Fruit fly (Drosophila melanogaster) whole organism, embryonic: ENCODE measurements around the gene sing.
A peak's percentile ranks its signal among the peaks of the same experiment; 100 is the strongest.

ENCODE experiments used
- CG11247 ChIP-seq: fragments of 200-800 bp; sonication (Bioruptor generic); IDR thresholded peaks from 2 replicates; pipeline ENCODE4 v1.3.6; 2022; ENCODE audit warnings: missing biosample characterization, missing genetic modification characterization
- CG1233 ChIP-seq: fragments of 200-800 bp; sonication (Bioruptor generic); optimal IDR thresholded peaks from 4 replicates; lab custom pipeline; 2018; ENCODE audit warnings: missing biosample characterization, mild to moderate bottlenecking, missing genetic modification characterization
- CG14441 ChIP-seq: fragments of 200-800 bp; sonication (Bioruptor generic); IDR thresholded peaks from 2 replicates; pipeline ENCODE4 v1.3.6; 2022; ENCODE audit warnings: missing biosample characterization, missing genetic modification characterization
- CG14667 ChIP-seq: fragments of 200-800 bp; sonication (Bioruptor generic); IDR thresholded peaks from 2 replicates; pipeline ENCODE4 v1.3.6; 2022; ENCODE audit warnings: missing biosample characterization, missing genetic modification characterization
- CG15073 ChIP-seq: fragments of 200-800 bp; sonication (Bioruptor generic); optimal IDR thresholded peaks from 2 replicates; lab custom pipeline; 2016; ENCODE audit warnings: missing biosample characterization, missing genetic modification characterization
- CG1603 ChIP-seq: fragments of 200-800 bp; sonication (Bioruptor generic); optimal IDR thresholded peaks from 2 replicates; lab custom pipeline; 2019; ENCODE audit warnings: missing biosample characterization, mild to moderate bottlenecking, missing genetic modification characterization, moderate library complexity
- CG17328 ChIP-seq: fragments of 200-800 bp; sonication (Bioruptor generic); IDR thresholded peaks from 2 replicates; pipeline ENCODE4 v1.3.6; 2022; ENCODE audit warnings: missing biosample characterization, missing genetic modification characterization
- CG18476 ChIP-seq: fragments of 200-800 bp; sonication (Bioruptor generic); optimal IDR thresholded peaks from 2 replicates; lab custom pipeline; 2016; ENCODE audit warnings: missing biosample characterization, mild to moderate bottlenecking, missing genetic modification characterization
- CG18764 ChIP-seq: fragments of 200-800 bp; sonication (Bioruptor generic); optimal IDR thresholded peaks from 3 replicates; lab custom pipeline; 2016; ENCODE audit warnings: missing biosample characterization, missing genetic modification characterization
- CG2116 ChIP-seq: fragments of 200-800 bp; sonication (Bioruptor generic); optimal IDR thresholded peaks from 3 replicates; lab custom pipeline; 2018; ENCODE audit warnings: missing biosample characterization, mild to moderate bottlenecking, missing genetic modification characterization
- CG4730 ChIP-seq: fragments of 200-800 bp; sonication (Bioruptor generic); IDR thresholded peaks from 2 replicates; pipeline ENCODE4 v1.3.6; 2022; ENCODE audit warnings: missing biosample characterization, missing genetic modification characterization
- CG4820 ChIP-seq: fragments of 200-800 bp; sonication (Bioruptor generic); optimal IDR thresholded peaks from 3 replicates; lab custom pipeline; 2016; ENCODE audit warnings: missing biosample characterization, missing genetic modification characterization
- CG5245 ChIP-seq: fragments of 200-800 bp; sonication (Bioruptor generic); optimal IDR thresholded peaks from 3 replicates; lab custom pipeline; 2016; ENCODE audit warnings: missing biosample characterization, missing genetic modification characterization
- CG5953 ChIP-seq: fragments of 200-800 bp; sonication (Bioruptor generic); IDR thresholded peaks from 2 replicates; pipeline ENCODE4 v1.3.6; 2022; ENCODE audit warnings: missing biosample characterization, missing genetic modification characterization
- CG6254 ChIP-seq: fragments of 200-800 bp; sonication (Bioruptor generic); optimal IDR thresholded peaks from 3 replicates; lab custom pipeline; 2017; ENCODE audit warnings: mild to moderate bottlenecking, missing biosample characterization, missing genetic modification reagents, missing genetic modification characterization
- CG8765 ChIP-seq: fragments of 200-800 bp; sonication (Bioruptor generic); IDR thresholded peaks from 2 replicates; pipeline ENCODE4 v1.3.6; 2022; ENCODE audit warnings: missing biosample characterization, missing genetic modification characterization
- CG8944 ChIP-seq: fragments of 200-800 bp; sonication (Bioruptor generic); optimal IDR thresholded peaks from 3 replicates; lab custom pipeline; 2016; ENCODE audit warnings: missing biosample characterization, missing genetic modification characterization
- CG9437 ChIP-seq: fragments of 200-800 bp; sonication (Bioruptor generic); optimal IDR thresholded peaks from 2 replicates; lab custom pipeline; 2018; ENCODE audit warnings: missing biosample characterization, mild to moderate bottlenecking, missing genetic modification characterization
- CHES-1-like ChIP-seq: fragments of 200-800 bp; sonication (Bioruptor generic); optimal IDR thresholded peaks from 2 replicates; lab custom pipeline; 2016; ENCODE audit warnings: missing biosample characterization, missing genetic modification characterization
- ERR ChIP-seq: fragments of 200-800 bp; sonication (Bioruptor generic); optimal IDR thresholded peaks from 2 replicates; lab custom pipeline; 2016; ENCODE audit warnings: missing biosample characterization, missing genetic modification characterization
- Elba2 ChIP-seq: fragments of 200-800 bp; sonication (Bioruptor generic); optimal IDR thresholded peaks from 3 replicates; lab custom pipeline; 2016; ENCODE audit warnings: missing biosample characterization, missing genetic modification characterization
- Fer1 ChIP-seq: fragments of 200-800 bp; sonication (Bioruptor generic); optimal IDR thresholded peaks from 2 replicates; lab custom pipeline; 2017; ENCODE audit warnings: missing biosample characterization, mild to moderate bottlenecking, missing genetic modification characterization
- HLHmδ ChIP-seq: fragments of 200-800 bp; sonication (Bioruptor generic); optimal IDR thresholded peaks from 2 replicates; lab custom pipeline; 2018; ENCODE audit warnings: missing biosample characterization, mild to moderate bottlenecking, missing genetic modification characterization, moderate library complexity
- Hr3 ChIP-seq: fragments of 200-800 bp; sonication (Bioruptor generic); optimal IDR thresholded peaks from 3 replicates; lab custom pipeline; 2016; ENCODE audit warnings: missing biosample characterization, missing genetic modification characterization
- Jarid2 ChIP-seq: fragments of 200-800 bp; sonication (Bioruptor generic); optimal IDR thresholded peaks from 3 replicates; lab custom pipeline; 2017; ENCODE audit warnings: mild to moderate bottlenecking, missing biosample characterization, missing genetic modification reagents, missing genetic modification characterization
- Rx ChIP-seq: fragments of 200-800 bp; sonication (Bioruptor generic); IDR thresholded peaks from 2 replicates; pipeline ENCODE4 v1.3.6; 2022; ENCODE audit warnings: missing biosample characterization, missing genetic modification characterization
- Six4 ChIP-seq: fragments of 200-800 bp; sonication (Bioruptor generic); optimal IDR thresholded peaks from 2 replicates; lab custom pipeline; 2016; ENCODE audit warnings: missing biosample characterization, missing genetic modification characterization
- TFAM ChIP-seq: fragments of 200-800 bp; sonication (Bioruptor generic); optimal IDR thresholded peaks from 2 replicates; lab custom pipeline; 2017; ENCODE audit warnings: missing biosample characterization, missing genetic modification characterization, inconsistent platforms
- Xrp1 ChIP-seq: fragments of 200-800 bp; sonication (Bioruptor generic); IDR thresholded peaks from 2 replicates; pipeline ENCODE4 v1.3.6; 2022; ENCODE audit warnings: missing biosample characterization, missing genetic modification characterization
- bigmax ChIP-seq: fragments of 200-800 bp; sonication (Bioruptor generic); optimal IDR thresholded peaks from 2 replicates; lab custom pipeline; 2018; ENCODE audit warnings: missing biosample characterization, mild to moderate bottlenecking, missing genetic modification characterization
- bsh ChIP-seq, 2 experiments: fragments of 200-800 bp; sonication (Bioruptor generic); optimal IDR thresholded peaks; 2 replicates each; lab custom pipeline; 2017 to 2018; ENCODE audit warnings: mild to moderate bottlenecking in 2 of 2, missing biosample characterization in 2 of 2, missing genetic modification characterization in 2 of 2, moderate library complexity in 1 of 2
- da ChIP-seq: fragments of 200-800 bp; sonication (Bioruptor generic); optimal IDR thresholded peaks from 2 replicates; lab custom pipeline; 2016; ENCODE audit warnings: missing biosample characterization, missing genetic modification characterization
- dmrt11E ChIP-seq: fragments of 200-800 bp; sonication (Bioruptor generic); optimal IDR thresholded peaks from 3 replicates; lab custom pipeline; 2018; ENCODE audit warnings: missing biosample characterization, mild to moderate bottlenecking, missing genetic modification characterization, moderate library complexity
- dysf ChIP-seq: fragments of 200-800 bp; sonication (Bioruptor generic); IDR thresholded peaks from 3 replicates; pipeline ENCODE4 v1.3.6; 2022; ENCODE audit warnings: missing biosample characterization, missing genetic modification characterization
- eve ChIP-seq, 2 experiments: fragments of >200 bp; optimal IDR thresholded peaks; 2 replicates each; lab custom pipeline; 2017; ENCODE audit warnings: missing biosample characterization in 2 of 2, missing genetic modification characterization in 2 of 2
- fd64A ChIP-seq: fragments of 200-800 bp; sonication (Bioruptor generic); optimal IDR thresholded peaks from 3 replicates; lab custom pipeline; 2018; ENCODE audit warnings: missing biosample characterization, mild to moderate bottlenecking, missing genetic modification characterization
- ftz-f1 ChIP-seq: fragments of 200-800 bp; sonication (Bioruptor generic); optimal IDR thresholded peaks from 2 replicates; lab custom pipeline; 2016; ENCODE audit warnings: missing biosample characterization, missing genetic modification characterization
- gcm ChIP-seq: fragments of 200-800 bp; sonication (Bioruptor generic); optimal IDR thresholded peaks from 2 replicates; lab custom pipeline; 2019; ENCODE audit warnings: missing biosample characterization, mild to moderate bottlenecking, missing genetic modification characterization, moderate library complexity
- h ChIP-seq: fragments of >200 bp; optimal IDR thresholded peaks from 2 replicates; lab custom pipeline; 2017
- ham ChIP-seq: fragments of 200-800 bp; sonication (Bioruptor generic); IDR thresholded peaks from 2 replicates; pipeline ENCODE4 v1.3.6; 2022; ENCODE audit warnings: missing biosample characterization, missing genetic modification characterization
- jigr1 ChIP-seq: fragments of 200-800 bp; sonication (Bioruptor generic); IDR thresholded peaks from 3 replicates; pipeline ENCODE4 v1.3.6; 2022; ENCODE audit warnings: missing biosample characterization, missing genetic modification characterization
- lab ChIP-seq: fragments of 200-800 bp; sonication (Bioruptor generic); optimal IDR thresholded peaks from 3 replicates; lab custom pipeline; 2017; ENCODE audit warnings: missing biosample characterization, missing genetic modification characterization, mild to moderate bottlenecking, moderate library complexity, missing genetic modification reagents
- nau ChIP-seq: fragments of 200-800 bp; sonication (Bioruptor generic); optimal IDR thresholded peaks from 3 replicates; lab custom pipeline; 2017; ENCODE audit warnings: missing biosample characterization, mild to moderate bottlenecking, missing genetic modification characterization, missing genetic modification reagents
- nerfin-2 ChIP-seq: fragments of 200-800 bp; sonication (Bioruptor generic); IDR thresholded peaks from 2 replicates; pipeline ENCODE4 v1.3.6; 2022; ENCODE audit warnings: missing biosample characterization, missing genetic modification characterization; ENCODE audit not compliant: partially characterized antibody
- row ChIP-seq: fragments of 200-800 bp; sonication (Bioruptor generic); IDR thresholded peaks from 3 replicates; pipeline ENCODE4 v1.3.6; 2022; ENCODE audit warnings: missing biosample characterization, missing genetic modification characterization
- scrt ChIP-seq: fragments of 200-800 bp; sonication (Bioruptor generic); optimal IDR thresholded peaks from 2 replicates; lab custom pipeline; 2018; ENCODE audit warnings: missing biosample characterization, mild to moderate bottlenecking, missing genetic modification characterization, moderate library complexity
- sd ChIP-seq: fragments of 200-800 bp; sonication (Bioruptor generic); optimal IDR thresholded peaks from 3 replicates; lab custom pipeline; 2018; ENCODE audit warnings: missing biosample characterization, mild to moderate bottlenecking, missing genetic modification characterization, moderate library complexity
- sisA ChIP-seq: fragments of 200-800 bp; sonication (Bioruptor generic); IDR thresholded peaks from 2 replicates; pipeline ENCODE4 v1.3.6; 2022; ENCODE audit warnings: missing biosample characterization, missing genetic modification characterization
- wek ChIP-seq: fragments of 200-800 bp; sonication (Bioruptor generic); optimal IDR thresholded peaks from 3 replicates; lab custom pipeline; 2018; ENCODE audit warnings: missing biosample characterization, mild to moderate bottlenecking, missing genetic modification characterization, moderate library complexity
- z ChIP-seq: fragments of 200-800 bp; sonication (Bioruptor generic); IDR thresholded peaks from 3 replicates; pipeline ENCODE4 v1.3.6; 2022; ENCODE audit warnings: missing biosample characterization, missing genetic modification characterization

sing gene

dm6 chrX:16640260-16641100 lies 38.6 kb upstream of the sing start, which contains the start of the genes SNRPG and mthl1 (continued):
- TF ChIP-seq CG9437 (GFP tag; lab: Kevin White, UChicago), result peak; percentile 56
- TF ChIP-seq fd64A (GFP tag; lab: Kevin White, UChicago), result peak; percentile 51
- peak; percentile 44 for TF ChIP-seq CG15073 (GFP tag; lab: Kevin White, UChicago)
- TF ChIP-seq Jarid2 (GFP tag; lab: Kevin White, UChicago), result peak; percentile 95
- no peak for TF ChIP-seq wek (GFP tag; lab: Kevin White, UChicago)
- peak; percentile 90 for TF ChIP-seq CG8765 (GFP tag; lab: Robert Waterston, UW)
- TF ChIP-seq nerfin-2, result no peak
- peak; percentile 91 for TF ChIP-seq CG11247 (GFP tag; lab: Robert Waterston, UW)
- TF ChIP-seq CG14441, result peak; percentile 96
- TF ChIP-seq Elba2, result no peak
- peak; percentile 45 for TF ChIP-seq Hr3 (GFP tag; lab: Kevin White, UChicago)
- no peak for TF ChIP-seq h
- TF ChIP-seq CG5245, result peak; percentile 57
- peak; percentile 92 for TF ChIP-seq jigr1 (GFP tag; lab: Robert Waterston, UW)
- peak; percentile 3 for TF ChIP-seq Fer1 (GFP tag; lab: Kevin White, UChicago)
- peak; percentile 59 for TF ChIP-seq CG18764
- TF ChIP-seq CG2116 (GFP tag; lab: Kevin White, UChicago), result peak; percentile 70
- TF ChIP-seq eve (GFP tag; optimal IDR thresholded peaks at IDR 0.05; lab: Kevin White, UChicago), result no peak
- no peak for TF ChIP-seq scrt
- TF ChIP-seq CG18476 (GFP tag; lab: Kevin White, UChicago), result peak; percentile 79
- TF ChIP-seq CG14667 (GFP tag; lab: Robert Waterston, UW), result peak; percentile 94
- TF ChIP-seq ERR (GFP tag; lab: Kevin White, UChicago), result no peak
- no peak for TF ChIP-seq bigmax (GFP tag; lab: Kevin White, UChicago)
- TF ChIP-seq ham, result peak; percentile 77; the same call in 1 of the 2 replicates
- peak; percentile 58 for TF ChIP-seq CHES-1-like (GFP tag; lab: Kevin White, UChicago)
- peak; percentile 88 for TF ChIP-seq CG17328 (GFP tag; lab: Robert Waterston, UW)
- TF ChIP-seq CG4730 (GFP tag; lab: Robert Waterston, UW), result peak; percentile 90
- TF ChIP-seq ftz-f1 (GFP tag; lab: Kevin White, UChicago), result no peak
- TF ChIP-seq CG8944, result peak; percentile 72
- TF ChIP-seq CG6254 (GFP tag; lab: Kevin White, UChicago), result no peak
- peak in 1 of 2 experiments; percentile 64 for TF ChIP-seq bsh (GFP tag; optimal IDR thresholded peaks at IDR 0.05; lab: Kevin White, UChicago)
- TF ChIP-seq CG5953, result peak; percentile 81
- peak; percentile 45 for TF ChIP-seq sd
- TF ChIP-seq Six4 (GFP tag; lab: Kevin White, UChicago), result peak; percentile 33
- peak; percentile 91 for TF ChIP-seq Rx (GFP tag; lab: Robert Waterston, UW)
- TF ChIP-seq CG1603 (tag; lab: Kevin White, UChicago), result peak; percentile 79
- peak; percentile 87 for TF ChIP-seq Xrp1
- TF ChIP-seq HLHmδ (GFP tag; lab: Kevin White, UChicago), result peak; percentile 19
- TF ChIP-seq dysf, result peak; percentile 94
- no peak for TF ChIP-seq TFAM (GFP tag; lab: Kevin White, UChicago)
- no peak for TF ChIP-seq nau (GFP tag; lab: Kevin White, UChicago)
- TF ChIP-seq row (GFP tag; lab: Robert Waterston, UW), result peak; percentile 95
- TF ChIP-seq sisA (GFP tag; lab: Robert Waterston, UW), result peak; percentile 95
- peak; percentile 64 for TF ChIP-seq dmrt11E (tag; lab: Kevin White, UChicago)
- peak; percentile 71 for TF ChIP-seq CG1233 (GFP tag; lab: Kevin White, UChicago)
- TF ChIP-seq z (GFP tag; lab: Robert Waterston, UW), result 0 out of 3 replicates have a peak, but pooled peaks have one; percentile 16
- TF ChIP-seq da (GFP tag; lab: Kevin White, UChicago), result peak; percentile 43
- TF ChIP-seq CG4820 (GFP tag; lab: Kevin White, UChicago), result peak; percentile 70
- peak; percentile 81 for TF ChIP-seq lab (GFP tag; lab: Kevin White, UChicago)
- peak; percentile 19 for TF ChIP-seq gcm (GFP tag; lab: Kevin White, UChicago)
